Worm (Caenorhabditis elegans): ENCODE results near the gene B0496.11.

B0496.11 gene

DNA sequence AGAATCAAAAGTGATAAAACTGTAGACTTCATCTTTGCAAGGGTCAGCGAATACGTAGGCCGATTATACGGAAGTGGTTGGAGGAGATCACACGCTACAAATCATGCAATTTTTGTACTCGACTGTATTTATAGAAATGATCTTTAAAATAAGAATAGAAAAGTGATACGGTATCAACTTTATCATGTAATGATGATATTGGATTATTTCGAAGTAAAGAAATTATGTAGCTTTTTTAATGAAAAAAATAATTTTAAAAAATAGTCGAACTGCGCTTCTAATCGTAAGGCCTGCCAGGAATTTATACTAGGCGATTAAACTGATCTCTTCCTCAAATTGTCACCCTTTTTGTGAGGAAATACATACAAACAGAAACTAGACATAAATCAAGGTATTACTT lies at the start of gene B0496.11:
B0496.11 (minus strand) TSS at position 101 of the 400 bp plus-strand sequence.
- TF ChIP-seq nhr-67 (tag; optimal IDR thresholded peaks at IDR 0.05) (no peak), nhr-12 (tag; optimal IDR thresholded peaks at IDR 0.05) (no peak), pqm-1 (tag; optimal IDR thresholded peaks at IDR 0.05) (no peak), lin-39 (tag; optimal IDR thresholded peaks at IDR 0.05) (no peak), nhr-237 (tag; optimal IDR thresholded peaks at IDR 0.05) (no peak), ceh-82 (tag; optimal IDR thresholded peaks at IDR 0.05) (no peak), ztf-11 (tag; optimal IDR thresholded peaks at IDR 0.05) (no peak)

DNA sequence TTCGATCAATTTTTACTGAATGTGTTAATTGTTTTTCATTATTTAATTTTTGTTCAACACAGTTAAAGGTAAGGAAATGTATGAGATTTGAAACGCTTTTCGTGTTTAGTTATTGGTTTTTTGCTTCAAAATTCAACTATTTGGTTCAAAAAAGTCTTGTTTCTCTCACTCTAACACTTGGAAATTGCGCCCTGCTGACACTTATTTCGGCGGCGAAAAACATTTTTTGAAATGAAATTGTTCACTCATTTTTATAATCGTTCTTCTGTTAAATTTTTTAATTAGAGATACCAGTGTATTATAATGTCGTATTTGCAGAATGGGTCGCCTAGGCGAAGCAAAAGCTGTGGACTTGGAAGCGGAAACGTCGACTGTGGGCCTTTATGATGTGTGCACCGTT lies 44.4 kb upstream of the B0496.11 start, which contains the start of gene rod-1:
rod-1 (plus strand) TSS at position 319 of the 400 bp plus-strand sequence.
- TF ChIP-seq ztf-4 (tag; optimal IDR thresholded peaks at IDR 0.05), result no peak
- no peak for TF ChIP-seq hmg-11 (tag; optimal IDR thresholded peaks at IDR 0.05)
- no peak for TF ChIP-seq pha-4 (tag; optimal IDR thresholded peaks at IDR 0.05)
- no peak for TF ChIP-seq daf-12 (tag; optimal IDR thresholded peaks at IDR 0.05)
- no peak for TF ChIP-seq nhr-76 (tag; optimal IDR thresholded peaks at IDR 0.05)
- TF ChIP-seq fkh-10 (GFP tag; optimal IDR thresholded peaks at IDR 0.05), result no peak
- no peak for TF ChIP-seq nhr-12 (tag; optimal IDR thresholded peaks at IDR 0.05)
- no peak for TF ChIP-seq nhr-237 (tag; optimal IDR thresholded peaks at IDR 0.05)

ce11 chrIV:7477697-7478096 lies 43.9 kb upstream of the B0496.11 start:
- TF ChIP-seq nhr-28 (tag; optimal IDR thresholded peaks at IDR 0.05), result no peak
- TF ChIP-seq mml-1 (tag; optimal IDR thresholded peaks at IDR 0.05), result no peak

DNA sequence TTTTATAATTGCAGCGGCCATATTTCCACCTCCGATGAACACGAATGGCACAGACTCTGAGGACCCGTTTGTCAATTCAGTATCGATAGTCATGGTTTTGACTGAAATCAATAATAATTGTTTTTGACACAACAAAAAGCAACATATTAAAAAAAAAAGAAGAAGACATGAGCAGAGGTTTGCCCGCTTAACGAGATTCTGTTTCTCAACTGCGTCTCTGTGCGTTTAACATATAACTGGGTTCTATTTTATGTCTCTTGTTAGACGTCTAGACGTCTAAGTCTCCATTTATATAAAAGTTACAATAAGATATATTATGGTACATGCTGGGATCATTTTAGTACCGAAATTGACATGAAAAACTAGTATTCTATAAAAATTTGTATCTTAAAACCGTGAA lies 43.4 kb upstream of the B0496.11 start, which contains the start of gene pycr-4:
pycr-4 (minus strand) TSS at position 101 of the 400 bp plus-strand sequence.
- no peak for TF ChIP-seq daf-12 (tag; optimal IDR thresholded peaks at IDR 0.05)
- TF ChIP-seq ceh-82 (tag; optimal IDR thresholded peaks at IDR 0.05), result no peak
- TF ChIP-seq tbx-2 (tag; optimal IDR thresholded peaks at IDR 0.05), result no peak
- TF ChIP-seq egl-27 (tag; optimal IDR thresholded peaks at IDR 0.05), result no peak
- TF ChIP-seq nhr-43 (tag; optimal IDR thresholded peaks at IDR 0.05; ENCODE audit: poor library complexity, severe bottlenecking), result no peak
- TF ChIP-seq snpc-4 (tag; optimal IDR thresholded peaks at IDR 0.05), result no peak
- no peak for TF ChIP-seq eor-1 (tag; optimal IDR thresholded peaks at IDR 0.05)
- no peak for TF ChIP-seq hmg-11 (tag; optimal IDR thresholded peaks at IDR 0.05)
- TF ChIP-seq pqm-1 (tag; optimal IDR thresholded peaks at IDR 0.05), result no peak
- no peak for TF ChIP-seq nhr-25 (tag; optimal IDR thresholded peaks at IDR 0.05)
- TF ChIP-seq nhr-12 (tag; optimal IDR thresholded peaks at IDR 0.05), result no peak
- TF ChIP-seq zag-1 (tag; optimal IDR thresholded peaks at IDR 0.05), result no peak
- TF ChIP-seq egl-5 (tag; optimal IDR thresholded peaks at IDR 0.05), result no peak

- TF ChIP-seq fos-1 (tag; optimal IDR thresholded peaks at IDR 0.05) (no peak), lin-39 (tag; optimal IDR thresholded peaks at IDR 0.05) (no peak), ceh-16 (tag; optimal IDR thresholded peaks at IDR 0.05) (no peak), lin-15B (tag; optimal IDR thresholded peaks at IDR 0.05) (no peak), ceh-82 (tag; optimal IDR thresholded peaks at IDR 0.05) (no peak)
Observed at ce11 chrIV:7474826-7475225, 41.1 kb upstream of the B0496.11 start, which contains the start of gene slc-25A18.2. Gene slc-25A18.2 (plus strand): TSS chrIV:7475041.

DNA sequence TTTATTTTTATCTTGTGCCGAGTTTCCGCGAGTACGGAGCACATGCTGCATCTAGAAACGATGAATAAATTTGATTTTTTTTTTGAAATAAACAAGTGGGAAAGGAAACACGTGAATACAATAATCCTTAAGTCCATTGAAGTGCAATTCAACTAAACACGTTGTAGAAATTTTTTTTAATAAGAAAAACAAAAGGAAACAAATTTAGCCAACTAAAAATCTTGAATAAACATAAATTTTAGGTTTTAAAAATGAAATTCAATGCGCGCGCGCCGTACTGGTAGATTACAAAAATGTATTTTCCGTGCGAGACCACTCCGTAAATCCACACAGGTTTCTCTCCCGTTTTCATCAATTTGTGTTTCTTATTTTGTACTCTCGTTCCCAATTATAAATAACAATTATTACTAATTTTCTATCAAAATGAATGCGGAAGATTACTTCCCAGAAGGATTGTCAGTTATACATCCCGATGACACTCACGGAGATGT lies 39.4 kb upstream of the B0496.11 start, which contains the start of the genes plk-3 and F55G1.6:
plk-3 (minus strand) TSS at position 51 of the 491 bp plus-strand sequence.
F55G1.6 (plus strand) TSS at position 359 of the 491 bp plus-strand sequence.
- TF ChIP-seq ceh-28 (tag; optimal IDR thresholded peaks at IDR 0.05) (no peak), nhr-43 (tag; optimal IDR thresholded peaks at IDR 0.05; ENCODE audit: poor library complexity, severe bottlenecking) (no peak), pha-4 (tag; optimal IDR thresholded peaks at IDR 0.05) (no peak), nhr-77 (tag; optimal IDR thresholded peaks at IDR 0.05) (no peak), nhr-11 (tag; optimal IDR thresholded peaks at IDR 0.05) (no peak), mml-1 (tag; optimal IDR thresholded peaks at IDR 0.05) (no peak)

- TF ChIP-seq daf-12 (tag; optimal IDR thresholded peaks at IDR 0.05) (no peak), lin-15B (tag; optimal IDR thresholded peaks at IDR 0.05) (no peak), pqm-1 (tag; optimal IDR thresholded peaks at IDR 0.05) (no peak), nhr-43 (tag; optimal IDR thresholded peaks at IDR 0.05; ENCODE audit: poor library complexity, severe bottlenecking) (peak; percentile 37), elt-3 (tag; optimal IDR thresholded peaks at IDR 0.05) (peak in 1 of 3 experiments; percentile 19), egl-27 (tag; optimal IDR thresholded peaks at IDR 0.05) (no peak)
Observed at ce11 chrIV:7469782-7470413, 36.1 kb upstream of the B0496.11 start, which contains the start of gene F55G1.7. Gene F55G1.7 (minus strand): TSS chrIV:7469832.

Data from whole organism, L3 larva.